Fruit fly (Drosophila melanogaster): ENCODE results near the gene neo.

- TF ChIP-seq CG1792 (GFP tag; optimal IDR thresholded peaks at IDR 0.05) (no peak), CG2199 (GFP tag; IDR thresholded peaks at IDR 0.05) (no peak), CG18476 (GFP tag; optimal IDR thresholded peaks at IDR 0.05) (no peak), Xrp1 (GFP tag; IDR thresholded peaks at IDR 0.05) (no peak), insv (GFP tag; optimal IDR thresholded peaks at IDR 0.05) (no peak), chn (GFP tag; optimal IDR thresholded peaks at IDR 0.05) (no peak), E2f2 (GFP tag; IDR thresholded peaks at IDR 0.05) (no peak), CG9727 (GFP tag; optimal IDR thresholded peaks at IDR 0.05) (no peak), h (optimal IDR thresholded peaks at IDR 0.05) (no peak), CG1024 (GFP tag; IDR thresholded peaks at IDR 0.05) (no peak), org-1 (GFP tag; optimal IDR thresholded peaks at IDR 0.05) (no peak), ems (GFP tag; optimal IDR thresholded peaks at IDR 0.05) (no peak), CG11093 (GFP tag; IDR thresholded peaks at IDR 0.05) (no peak), mld (GFP tag; IDR thresholded peaks at IDR 0.05; ENCODE audit: partially characterized antibody) (no peak)
Measured at dm6 chr3R:29866706-29867105, 47.8 kb downstream of the neo start.

All from whole organism, embryonic.